Fruit fly (Drosophila melanogaster): Measurements from ENCODE around the gene CG10646.

Gene CG10646

DNA sequence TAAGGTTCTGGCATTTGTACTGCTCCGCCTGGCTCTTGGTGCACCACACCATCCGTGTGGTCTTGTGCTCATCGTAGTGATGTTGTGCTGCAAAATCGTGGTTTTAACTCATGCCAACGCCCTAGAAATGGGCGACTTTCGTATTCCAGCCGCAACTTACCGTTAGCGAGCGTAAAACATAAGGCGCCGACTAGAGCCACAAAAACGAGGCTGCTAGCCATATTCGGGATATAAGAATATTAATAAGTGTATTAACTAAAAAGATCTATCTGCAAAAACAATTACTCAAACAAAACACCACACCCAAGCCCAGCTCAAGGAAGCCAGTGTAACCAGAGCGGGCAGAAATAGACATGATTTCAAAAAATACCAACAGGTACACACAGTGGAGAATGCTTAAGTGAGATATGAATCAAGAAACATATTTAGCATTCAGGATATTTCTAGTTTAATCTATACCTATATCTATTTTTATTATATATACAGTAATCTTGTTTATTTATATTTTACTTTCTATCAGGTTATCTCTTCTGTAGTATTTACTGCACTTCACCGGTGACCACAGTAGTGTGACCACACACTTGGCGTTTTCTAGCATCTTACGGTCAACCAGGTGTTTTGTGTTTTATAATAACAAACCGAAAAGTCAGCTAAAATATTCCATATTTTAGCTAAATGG lies 29.8 kb upstream of the CG10646 start, which contains the start of the genes Tsf2 and CG34242 (continued):
- TF ChIP-seq CG11085 (GFP tag; IDR thresholded peaks at IDR 0.05) (peak; percentile 89), scrt (GFP tag; optimal IDR thresholded peaks at IDR 0.05) (peak; percentile 73), dm (GFP tag; optimal IDR thresholded peaks at IDR 0.05) (no peak), CkIIα-i1 (GFP tag; IDR thresholded peaks at IDR 0.05) (no peak), org-1 (GFP tag; optimal IDR thresholded peaks at IDR 0.05) (peak; percentile 2), CG12769 (tag; optimal IDR thresholded peaks at IDR 0.05) (no peak), vvl (GFP tag; IDR thresholded peaks at IDR 0.05) (peak; percentile 96), mam (GFP tag; optimal IDR thresholded peaks at IDR 0.05) (peak; percentile 21), CG8290 (GFP tag; optimal IDR thresholded peaks at IDR 0.05) (no peak), CG8290 (tag; optimal IDR thresholded peaks at IDR 0.05) (no peak), kay (GFP tag; optimal IDR thresholded peaks at IDR 0.05) (peak; percentile 70), CG6254 (GFP tag; optimal IDR thresholded peaks at IDR 0.05) (peak; percentile 56), Six4 (GFP tag; optimal IDR thresholded peaks at IDR 0.05) (peak; percentile 71), Dad (GFP tag; optimal IDR thresholded peaks at IDR 0.05) (no peak), hbn (GFP tag; IDR thresholded peaks at IDR 0.05; ENCODE audit: partially characterized antibody) (no peak), pho (GFP tag; optimal IDR thresholded peaks at IDR 0.05) (no peak), Spps (tag; optimal IDR thresholded peaks at IDR 0.05) (peak; percentile 29), Bdp1 (GFP tag; optimal IDR thresholded peaks at IDR 0.05) (no peak), Sox102F (GFP tag; optimal IDR thresholded peaks at IDR 0.05) (no peak), usp (GFP tag; optimal IDR thresholded peaks at IDR 0.05) (no peak), CG12391 (tag; optimal IDR thresholded peaks at IDR 0.05) (peak; percentile 53), Opbp (GFP tag; IDR thresholded peaks at IDR 0.05; ENCODE audit: partially characterized antibody) (no peak), CG17802 (tag; optimal IDR thresholded peaks at IDR 0.05) (peak; percentile 42), CG13624 (GFP tag; optimal IDR thresholded peaks at IDR 0.05) (no peak), slou (GFP tag; optimal IDR thresholded peaks at IDR 0.05) (no peak), CG9727 (GFP tag; optimal IDR thresholded peaks at IDR 0.05) (no peak), toy (GFP tag; IDR thresholded peaks at IDR 0.05) (peak; percentile 88), PHDP (tag; optimal IDR thresholded peaks at IDR 0.05) (peak; percentile 6), CG12744 (GFP tag; optimal IDR thresholded peaks at IDR 0.05) (no peak), Mes4 (GFP tag; optimal IDR thresholded peaks at IDR 0.05) (no peak), Lhr (GFP tag; optimal IDR thresholded peaks at IDR 0.05) (peak; percentile 31), zfh2 (GFP tag; optimal IDR thresholded peaks at IDR 0.05) (no peak), CG10462 (GFP tag; optimal IDR thresholded peaks at IDR 0.05) (no peak), CG1233 (GFP tag; optimal IDR thresholded peaks at IDR 0.05) (no peak), az2 (GFP tag; optimal IDR thresholded peaks at IDR 0.05) (no peak), BtbVII (GFP tag; optimal IDR thresholded peaks at IDR 0.05) (peak; percentile 68), ro (GFP tag; IDR thresholded peaks at IDR 0.05) (peak; percentile 89), seq (GFP tag; IDR thresholded peaks at IDR 0.05) (no peak), Doc3 (GFP tag; IDR thresholded peaks at IDR 0.05; ENCODE audit: partially characterized antibody) (no peak), lilli (GFP tag; optimal IDR thresholded peaks at IDR 0.05) (no peak), disco-r (GFP tag; optimal IDR thresholded peaks at IDR 0.05) (no peak), CG15479 (GFP tag; optimal IDR thresholded peaks at IDR 0.05) (no peak), Myb (GFP tag; optimal IDR thresholded peaks at IDR 0.05) (no peak), CG10147 (GFP tag; optimal IDR thresholded peaks at IDR 0.05) (peak; percentile 76), crp (GFP tag; optimal IDR thresholded peaks at IDR 0.05) (peak in 1 of 2 experiments; percentile 70), CG13123 (GFP tag; optimal IDR thresholded peaks at IDR 0.05) (no peak), D19A (tag; optimal IDR thresholded peaks at IDR 0.05) (peak; percentile 82), abd-A (tag; optimal IDR thresholded peaks at IDR 0.05) (no peak), al (GFP tag; IDR thresholded peaks at IDR 0.05) (peak; percentile 79), en (GFP tag; optimal IDR thresholded peaks at IDR 0.05) (no peak), CG9437 (GFP tag; optimal IDR thresholded peaks at IDR 0.05) (peak; percentile 34)
